Worm (Caenorhabditis elegans) whole organism, L4 larva: ENCODE data around the gene ZK892.4.

Source experiments
- F26F4.8 ChIP-seq: fragments of 200-800 bp; sonication (Bioruptor generic); conservative IDR thresholded peaks from 2 replicates; pipeline ENCODE4 v1.3.6; 2022; ENCODE audit warnings: missing genetic modification characterization, missing compliant biosample characterization
- F49E8.2 ChIP-seq: sonication (generic microtip); optimal IDR thresholded peaks from 2 replicates; lab custom pipeline; 2016; ENCODE audit warnings: missing compliant biosample characterization, mild to moderate bottlenecking, missing genetic modification characterization, borderline replicate concordance
- T20F7.1 ChIP-seq: fragments of 200-800 bp; sonication (Bioruptor generic); optimal IDR thresholded peaks from 2 replicates; lab custom pipeline; 2018; ENCODE audit warnings: mild to moderate bottlenecking, missing genetic modification characterization, missing compliant biosample characterization
- ZK337.2 ChIP-seq: fragments of 200-800 bp; sonication (Bioruptor generic); IDR thresholded peaks from 2 replicates; pipeline ENCODE4 v1.3.6; 2022; ENCODE audit warnings: missing genetic modification reagents, missing genetic modification characterization, missing compliant biosample characterization
- arid-1 ChIP-seq: fragments of 200-800 bp; sonication (Bioruptor generic); conservative IDR thresholded peaks from 2 replicates; pipeline ENCODE4 v1.3.6; 2022; ENCODE audit warnings: missing genetic modification reagents, missing genetic modification characterization, missing compliant biosample characterization
- ceh-82 ChIP-seq: sonication (generic microtip); optimal IDR thresholded peaks from 2 replicates; lab custom pipeline; 2017; ENCODE audit warnings: missing biosample characterization, missing genetic modification characterization
- ces-1 ChIP-seq: fragments of 150-350 bp; sonication (generic microtip); optimal IDR thresholded peaks from 4 replicates; lab custom pipeline; 2014; ENCODE audit warnings: missing biosample characterization, missing genetic modification reagents, missing genetic modification characterization
- cey-2 ChIP-seq: sonication (generic microtip); optimal IDR thresholded peaks from 3 replicates; lab custom pipeline; 2017; ENCODE audit warnings: missing genetic modification characterization, mild to moderate bottlenecking, missing compliant biosample characterization, antibody characterized with exemption, borderline replicate concordance; ENCODE audit not compliant: insufficient read depth
- daf-12 ChIP-seq: fragments of 150-350 bp; optimal IDR thresholded peaks from 2 replicates; lab custom pipeline; 2014; ENCODE audit warnings: missing biosample characterization, missing genetic modification reagents, missing genetic modification characterization
- daf-16 ChIP-seq, 3 experiments: sonication (generic microtip); optimal IDR thresholded peaks; 2 replicates each; lab custom pipeline; 2016 to 2017; ENCODE audit warnings: missing genetic modification characterization in 3 of 3, missing genetic modification reagents in 3 of 3, mild to moderate bottlenecking in 2 of 3, missing compliant biosample characterization in 2 of 3, missing biosample characterization in 1 of 3, moderate library complexity in 1 of 3
- duxl-1 ChIP-seq: sonication (generic microtip); optimal IDR thresholded peaks from 2 replicates; lab custom pipeline; 2016; ENCODE audit warnings: mild to moderate bottlenecking, missing genetic modification characterization, moderate library complexity, missing compliant biosample characterization; ENCODE audit not compliant: poor library complexity
- dve-1 ChIP-seq: sonication (generic microtip); optimal IDR thresholded peaks from 2 replicates; lab custom pipeline; 2017; ENCODE audit warnings: antibody characterized with exemption, mild to moderate bottlenecking, missing genetic modification characterization, missing compliant biosample characterization; ENCODE audit not compliant: insufficient read depth
- hlh-30 ChIP-seq: sonication (generic microtip); optimal IDR thresholded peaks from 2 replicates; lab custom pipeline; 2017; ENCODE audit warnings: antibody characterized with exemption, mild to moderate bottlenecking, missing genetic modification characterization, missing compliant biosample characterization; ENCODE audit not compliant: insufficient read depth
- jun-1 ChIP-seq: fragments of 150-350 bp; optimal IDR thresholded peaks from 2 replicates; lab custom pipeline; 2014; ENCODE audit warnings: missing biosample characterization, missing genetic modification reagents, missing genetic modification characterization
- lin-13 ChIP-seq: fragments of 150-350 bp; optimal IDR thresholded peaks from 2 replicates; lab custom pipeline; 2014; ENCODE audit warnings: missing biosample characterization, missing genetic modification reagents, missing genetic modification characterization
- lir-3 ChIP-seq: sonication (generic microtip); optimal IDR thresholded peaks from 2 replicates; lab custom pipeline; 2016; ENCODE audit warnings: mild to moderate bottlenecking, missing genetic modification characterization, missing compliant biosample characterization
- lsy-2 ChIP-seq, 2 experiments: fragments of 150-350 bp in 1 of 2; sonication (generic microtip) in 1 of 2; optimal IDR thresholded peaks; 2 replicates each; lab custom pipeline; 2014 to 2017; ENCODE audit warnings: missing biosample characterization in 2 of 2, missing genetic modification characterization in 2 of 2
- madf-5 ChIP-seq, 2 experiments: fragments of 200-800 bp; sonication (Bioruptor generic); IDR thresholded peaks; 2 replicates each; pipeline ENCODE4 v1.3.6; 2022; ENCODE audit warnings: missing compliant biosample characterization in 2 of 2, missing genetic modification characterization in 2 of 2
- nhr-28 ChIP-seq: fragments of 150-350 bp; optimal IDR thresholded peaks from 2 replicates; lab custom pipeline; 2014; ENCODE audit warnings: missing biosample characterization, missing genetic modification characterization
- nhr-42 ChIP-seq: fragments of 200-800 bp; sonication (Bioruptor generic); IDR thresholded peaks from 2 replicates; pipeline ENCODE4 v1.3.6; 2022; ENCODE audit warnings: missing genetic modification characterization, missing compliant biosample characterization
- nhr-6 ChIP-seq: fragments of 150-350 bp; optimal IDR thresholded peaks from 2 replicates; lab custom pipeline; 2014; ENCODE audit warnings: missing biosample characterization, missing genetic modification characterization
- nhr-77 ChIP-seq: fragments of 150-350 bp; optimal IDR thresholded peaks from 2 replicates; lab custom pipeline; 2014; ENCODE audit warnings: missing biosample characterization, missing genetic modification characterization
- sdz-12 ChIP-seq: fragments of 200-800 bp; sonication (Bioruptor generic); optimal IDR thresholded peaks from 2 replicates; lab custom pipeline; 2018; ENCODE audit warnings: mild to moderate bottlenecking, missing genetic modification characterization, missing compliant biosample characterization
- set-16 ChIP-seq: fragments of 200-800 bp; sonication (Bioruptor generic); IDR thresholded peaks from 2 replicates; pipeline ENCODE4 v1.3.6; 2022; ENCODE audit warnings: missing genetic modification reagents, missing genetic modification characterization, missing compliant biosample characterization
- snpc-1.2 ChIP-seq: fragments of 200-800 bp; sonication (Bioruptor generic); IDR thresholded peaks from 2 replicates; pipeline ENCODE4 v1.3.6; 2022; ENCODE audit warnings: missing genetic modification reagents, missing genetic modification characterization, missing compliant biosample characterization
- spr-3 ChIP-seq: fragments of 200-800 bp; sonication (Bioruptor generic); optimal IDR thresholded peaks from 2 replicates; lab custom pipeline; 2018; ENCODE audit warnings: mild to moderate bottlenecking, missing genetic modification characterization, missing compliant biosample characterization
- unc-130 ChIP-seq: sonication (generic microtip); optimal IDR thresholded peaks from 2 replicates; lab custom pipeline; 2016; ENCODE audit warnings: missing genetic modification reagents, missing genetic modification characterization, missing compliant biosample characterization
- unc-62 ChIP-seq, 3 experiments: fragments of 150-350 bp in 1 of 3; sonication (generic microtip); optimal IDR thresholded peaks in 2 of 3; peaks in 1 of 3; 1 replicate in 1 of 3; 2 replicates in 2 of 3; lab custom pipeline; 2014 to 2017; ENCODE audit warnings: missing biosample characterization in 3 of 3, missing genetic modification characterization in 3 of 3, missing genetic modification reagents in 3 of 3, missing genotype in 1 of 3
- vab-7 ChIP-seq: fragments of 200-800 bp; sonication (Bioruptor generic); IDR thresholded peaks from 2 replicates; pipeline ENCODE4 v1.3.6; 2022; ENCODE audit warnings: missing genetic modification reagents, missing genetic modification characterization, missing compliant biosample characterization
- ztf-11 ChIP-seq: fragments of 150-350 bp; optimal IDR thresholded peaks from 2 replicates; lab custom pipeline; 2014; ENCODE audit warnings: missing biosample characterization, missing genetic modification characterization

ZK892.4 gene

ce11 chrII:9974967-9975366 is 31.4 kb upstream of the ZK892.4 start, which contains the start of gene aakg-5 (continued):
- TF ChIP-seq ceh-82 (no peak), lsy-2 (tag; optimal IDR thresholded peaks at IDR 0.05; lab: Kevin White, UChicago) (peak; percentile 25 to 82), madf-5 (GFP tag; IDR thresholded peaks at IDR 0.05; lab: Robert Waterston, UW) (0 out of 4 replicates have a peak, but pooled peaks of 1 of the 2 experiments have one; percentile 9), vab-7 (GFP tag; lab: Robert Waterston, UW) (no peak), nhr-42 (GFP tag; lab: Robert Waterston, UW) (no peak), lin-13 (no peak)
- TF ChIP-seq, all 104 proteins: peak for 37

ce11 chrII:9976405-9976804 is 30.0 kb upstream of the ZK892.4 start, which contains the start of gene R53.8:
R53.8 (plus strand) TSS chrII:9976705.
- TF ChIP-seq daf-12 (tag; lab: Kevin White, UChicago), result no peak
- no peak for TF ChIP-seq daf-16 (GFP tag; optimal IDR thresholded peaks at IDR 0.05; lab: Kevin White, UChicago)
- TF ChIP-seq daf-16 (tag; optimal IDR thresholded peaks at IDR 0.05; lab: Kevin White, UChicago), result no peak
- no peak for TF ChIP-seq hlh-30 (tag; lab: Kevin White, UChicago)
- TF ChIP-seq nhr-6 (tag; lab: Kevin White, UChicago), result no peak
- no peak for TF ChIP-seq cey-2 (tag; lab: Kevin White, UChicago)
- no peak for TF ChIP-seq nhr-77
- TF ChIP-seq T20F7.1 (GFP tag; lab: Kevin White, UChicago), result no peak
- TF ChIP-seq sdz-12 (GFP tag; lab: Kevin White, UChicago), result no peak
- TF ChIP-seq spr-3, result no peak

ce11 chrII:9980077-9980631 is 26.2 kb upstream of the ZK892.4 start, which contains the start of gene ZK892.6:
ZK892.6 (minus strand) TSS chrII:9980127.
- TF ChIP-seq dve-1 (tag; lab: Kevin White, UChicago), result no peak
- TF ChIP-seq lir-3 (tag; lab: Kevin White, UChicago), result no peak
- TF ChIP-seq ztf-11, result no peak
- no peak for TF ChIP-seq nhr-77
- no peak for TF ChIP-seq F49E8.2
- no peak for TF ChIP-seq nhr-28 (tag; lab: Kevin White, UChicago)
- TF ChIP-seq cey-2 (tag; lab: Kevin White, UChicago), result no peak
- TF ChIP-seq F26F4.8 (GFP tag; lab: Robert Waterston, UW), result no peak
- TF ChIP-seq duxl-1, result no peak

- no peak for TF ChIP-seq arid-1 (GFP tag; lab: Robert Waterston, UW)
- no peak for TF ChIP-seq hlh-30 (tag; lab: Kevin White, UChicago)
- no peak for TF ChIP-seq nhr-77
These were observed 24.6 kb upstream of the ZK892.4 start, which contains the start of gene sdz-38 for ce11 chrII:9981760-9982159. sdz-38 (minus strand) TSS chrII:9981860.

- no peak for TF ChIP-seq unc-62 (GFP tag; optimal IDR thresholded peaks at IDR 0.05 in 1 of 2; lab: Kevin White, UChicago)
- no peak for TF ChIP-seq unc-62 (tag; optimal IDR thresholded peaks at IDR 0.05; lab: Kevin White, UChicago)
- no peak for TF ChIP-seq unc-130 (GFP tag; lab: Kevin White, UChicago)
- no peak for TF ChIP-seq set-16 (GFP tag; lab: Robert Waterston, UW)
- TF ChIP-seq ZK337.2, result no peak
- TF ChIP-seq snpc-1.2 (GFP tag; lab: Robert Waterston, UW), result no peak
- TF ChIP-seq jun-1 (tag; lab: Kevin White, UChicago), result no peak
- no peak for TF ChIP-seq ces-1 (GFP tag; lab: Kevin White, UChicago)
These were observed 23.9 kb upstream of the ZK892.4 start for ce11 chrII:9982437-9982836.
